Worm (Caenorhabditis elegans) whole organism, L3 larva: ENCODE data around the gene Y17D7B.4.

ENCODE experiments used
- R02D3.7 ChIP-seq: fragments of 150-350 bp; optimal IDR thresholded peaks from 2 replicates; lab custom pipeline; 2014; ENCODE audit warnings: missing biosample characterization, missing genetic modification characterization
- ZK546.5 ChIP-seq: sonication (generic microtip); optimal IDR thresholded peaks from 2 replicates; lab custom pipeline; 2017; ENCODE audit warnings: missing biosample characterization, missing genetic modification characterization
- ceh-28 ChIP-seq: fragments of 150-350 bp; optimal IDR thresholded peaks from 2 replicates; lab custom pipeline; 2014; ENCODE audit warnings: missing biosample characterization, missing genetic modification reagents, missing genetic modification characterization
- ceh-82 ChIP-seq: fragments of 150-350 bp; optimal IDR thresholded peaks from 2 replicates; lab custom pipeline; 2014; ENCODE audit warnings: missing biosample characterization, missing genetic modification characterization
- ceh-9 ChIP-seq: sonication (generic microtip); optimal IDR thresholded peaks from 2 replicates; lab custom pipeline; 2018; ENCODE audit warnings: missing biosample characterization, missing genetic modification characterization
- daf-12 ChIP-seq: fragments of 150-350 bp; optimal IDR thresholded peaks from 2 replicates; lab custom pipeline; 2014; ENCODE audit warnings: missing biosample characterization, missing genetic modification reagents, missing genetic modification characterization
- egl-5 ChIP-seq: fragments of 150-350 bp; optimal IDR thresholded peaks from 2 replicates; lab custom pipeline; 2017; ENCODE audit warnings: missing biosample characterization, missing genetic modification reagents, missing genetic modification characterization, inconsistent platforms
- elt-1 ChIP-seq: fragments of 150-350 bp; optimal IDR thresholded peaks from 2 replicates; lab custom pipeline; 2014; ENCODE audit warnings: missing biosample characterization, missing genetic modification characterization
- elt-2 ChIP-seq: sonication (generic microtip); optimal IDR thresholded peaks from 2 replicates; lab custom pipeline; 2016; ENCODE audit warnings: missing genetic modification reagents, mild to moderate bottlenecking, missing genetic modification characterization, missing compliant biosample characterization
- elt-3 ChIP-seq, 3 experiments: fragments of 150-350 bp in 1 of 3; sonication (generic microtip) in 2 of 3; optimal IDR thresholded peaks; 2 replicates in 2 of 3; 4 replicates in 1 of 3; lab custom pipeline; 2014 to 2017; ENCODE audit warnings: missing biosample characterization in 3 of 3, missing genetic modification characterization in 3 of 3
- eor-1 ChIP-seq, 2 experiments: fragments of 150-350 bp; optimal IDR thresholded peaks; 2 replicates each; lab custom pipeline; 2014 to 2018; ENCODE audit warnings: missing biosample characterization in 2 of 2, missing genetic modification characterization in 2 of 2
- fkh-10 ChIP-seq: sonication (generic microtip); optimal IDR thresholded peaks from 2 replicates; lab custom pipeline; 2017; ENCODE audit warnings: missing biosample characterization, missing genetic modification reagents, missing genetic modification characterization
- fos-1 ChIP-seq: fragments of 150-350 bp; optimal IDR thresholded peaks from 2 replicates; lab custom pipeline; 2014; ENCODE audit warnings: missing biosample characterization, missing genetic modification characterization
- hmg-11 ChIP-seq: sonication (generic microtip); optimal IDR thresholded peaks from 2 replicates; lab custom pipeline; 2016; ENCODE audit warnings: missing genetic modification characterization, missing compliant biosample characterization
- jun-1 ChIP-seq: fragments of 150-350 bp; optimal IDR thresholded peaks from 2 replicates; lab custom pipeline; 2014; ENCODE audit warnings: missing biosample characterization, missing genetic modification reagents, missing genetic modification characterization
- lin-15B ChIP-seq: fragments of 150-350 bp; optimal IDR thresholded peaks from 2 replicates; lab custom pipeline; 2014; ENCODE audit warnings: missing biosample characterization, missing genetic modification characterization
- lin-39 ChIP-seq: fragments of 150-350 bp; optimal IDR thresholded peaks from 2 replicates; lab custom pipeline; 2018; ENCODE audit warnings: missing biosample characterization, missing genetic modification reagents, missing genetic modification characterization
- lsy-12 ChIP-seq: sonication (generic microtip); optimal IDR thresholded peaks from 2 replicates; lab custom pipeline; 2016; ENCODE audit warnings: mild to moderate bottlenecking, missing genetic modification characterization, missing compliant biosample characterization
- mdl-1 ChIP-seq: fragments of 150-350 bp; optimal IDR thresholded peaks from 2 replicates; lab custom pipeline; 2014; ENCODE audit warnings: missing biosample characterization, missing genetic modification characterization
- mml-1 ChIP-seq: fragments of 150-350 bp; sonication (generic microtip); optimal IDR thresholded peaks from 3 replicates; lab custom pipeline; 2014; ENCODE audit warnings: missing biosample characterization, missing genetic modification characterization
- nfya-1 ChIP-seq: sonication (generic microtip); optimal IDR thresholded peaks from 2 replicates; lab custom pipeline; 2017; ENCODE audit warnings: missing genetic modification characterization, mild to moderate bottlenecking, missing compliant biosample characterization, antibody characterized with exemption, moderate library complexity; ENCODE audit not compliant: insufficient read depth
- nhr-12 ChIP-seq: fragments of 150-350 bp; optimal IDR thresholded peaks from 2 replicates; lab custom pipeline; 2014; ENCODE audit warnings: missing biosample characterization, missing genetic modification characterization
- nhr-23 ChIP-seq: fragments of 150-350 bp; optimal IDR thresholded peaks from 2 replicates; lab custom pipeline; 2014; ENCODE audit warnings: missing biosample characterization, missing genetic modification reagents, missing genetic modification characterization
- nhr-237 ChIP-seq: fragments of 150-350 bp; optimal IDR thresholded peaks from 2 replicates; lab custom pipeline; 2014; ENCODE audit warnings: missing biosample characterization, missing genetic modification characterization
- nhr-67 ChIP-seq: fragments of 150-350 bp; optimal IDR thresholded peaks from 2 replicates; lab custom pipeline; 2014; ENCODE audit warnings: missing biosample characterization, missing genetic modification characterization
- pha-4 ChIP-seq: fragments of 150-350 bp; optimal IDR thresholded peaks from 2 replicates; lab custom pipeline; 2014; ENCODE audit warnings: missing biosample characterization, missing genetic modification reagents, missing genetic modification characterization
- pqm-1 ChIP-seq: fragments of 150-350 bp; optimal IDR thresholded peaks from 2 replicates; lab custom pipeline; 2017; ENCODE audit warnings: missing biosample characterization, missing genetic modification characterization, inconsistent platforms
- skn-1 ChIP-seq: fragments of 150-350 bp; optimal IDR thresholded peaks from 2 replicates; lab custom pipeline; 2014; ENCODE audit warnings: missing biosample characterization, missing genetic modification characterization
- tbx-2 ChIP-seq: sonication (generic microtip); optimal IDR thresholded peaks from 2 replicates; lab custom pipeline; 2016; ENCODE audit warnings: mild to moderate bottlenecking, missing genetic modification characterization, missing compliant biosample characterization
- unc-62 ChIP-seq: fragments of 150-350 bp; sonication (generic microtip); optimal IDR thresholded peaks from 4 replicates; lab custom pipeline; 2014; ENCODE audit warnings: missing biosample characterization, missing genetic modification reagents, missing genetic modification characterization
- ztf-11 ChIP-seq: fragments of 150-350 bp; optimal IDR thresholded peaks from 2 replicates; lab custom pipeline; 2014; ENCODE audit warnings: missing biosample characterization, missing genetic modification characterization
- ztf-4 ChIP-seq: fragments of 150-350 bp; optimal IDR thresholded peaks from 2 replicates; lab custom pipeline; 2014; ENCODE audit warnings: missing biosample characterization, missing genetic modification characterization

Y17D7B.4 gene

DNA sequence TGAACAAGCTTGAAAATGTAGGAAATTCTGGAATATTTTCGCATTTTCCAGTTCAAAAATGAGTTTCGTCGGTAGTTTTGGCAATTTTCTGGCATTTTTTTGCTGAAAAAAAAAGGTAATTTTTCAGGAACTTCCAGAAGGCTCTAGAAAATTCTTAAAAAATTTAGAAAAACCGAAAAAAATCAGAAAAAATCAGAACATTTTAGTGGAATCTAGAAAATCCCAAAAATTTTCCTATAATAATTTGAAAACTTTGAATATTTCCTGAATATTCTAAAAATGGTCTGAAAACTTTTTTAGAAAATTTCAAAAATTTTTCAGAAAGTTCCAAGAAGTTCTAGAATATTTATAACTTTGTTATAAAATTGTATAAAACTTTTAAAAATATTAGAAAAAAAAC, 10.2 kb upstream of the Y17D7B.4 start, which contains the start of gene Y17D7B.3:
Gene Y17D7B.3, minus strand, starts transcription at position 101 of the 400 bp plus-strand sequence.
- TF ChIP-seq daf-12 (tag; lab: Kevin White, UChicago) (no peak), unc-62 (GFP tag; lab: Kevin White, UChicago) (no peak), nfya-1 (tag; lab: Kevin White, UChicago) (no peak), R02D3.7 (tag; lab: Kevin White, UChicago) (no peak), mdl-1 (no peak), elt-3 (tag; optimal IDR thresholded peaks at IDR 0.05; lab: Kevin White, UChicago) (no peak), ceh-9 (tag; lab: Kevin White, UChicago) (no peak), ZK546.5 (tag; lab: Kevin White, UChicago) (no peak), nhr-67 (tag; lab: Kevin White, UChicago) (no peak), fkh-10 (GFP tag; lab: Kevin White, UChicago) (no peak), pqm-1 (no peak), egl-5 (tag; lab: Kevin White, UChicago) (no peak), lsy-12 (tag; lab: Kevin White, UChicago) (no peak), nhr-237 (tag; lab: Kevin White, UChicago) (no peak), skn-1 (tag; lab: Kevin White, UChicago) (no peak), elt-1 (tag; lab: Kevin White, UChicago) (no peak), tbx-2 (tag; lab: Kevin White, UChicago) (no peak)

DNA sequence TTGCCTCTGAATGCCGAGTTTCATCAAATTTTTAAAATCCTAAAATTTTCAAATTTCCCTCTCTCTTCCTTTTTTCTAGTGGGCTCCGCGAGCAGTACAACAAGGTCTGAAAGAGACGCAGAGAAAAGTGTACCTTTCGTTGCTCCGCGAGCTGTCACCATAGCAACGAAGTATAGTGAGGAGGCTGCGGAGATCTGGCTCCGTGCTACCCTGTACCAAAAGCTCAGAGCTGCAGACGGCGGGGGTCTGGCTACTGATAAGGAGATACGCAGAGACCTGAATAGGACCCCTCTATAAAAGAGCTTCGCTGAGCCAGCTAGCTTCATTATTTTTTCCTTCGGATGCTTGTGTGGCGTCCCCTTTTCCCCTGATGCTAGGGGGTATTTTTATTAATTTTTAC, 7.0 kb upstream of the Y17D7B.4 start, which contains the start of gene Y17D7B.10:
Gene Y17D7B.10, plus strand, starts transcription at position 243 of the 400 bp plus-strand sequence.
- no peak for TF ChIP-seq ceh-82
- no peak for TF ChIP-seq lin-15B (tag; lab: Kevin White, UChicago)

- TF ChIP-seq pqm-1 (peak; percentile 32), hmg-11 (tag; lab: Kevin White, UChicago) (no peak), elt-2 (peak; percentile 82), R02D3.7 (tag; lab: Kevin White, UChicago) (no peak), mdl-1 (no peak), lin-15B (tag; lab: Kevin White, UChicago) (no peak), jun-1 (no peak), unc-62 (GFP tag; lab: Kevin White, UChicago) (no peak), eor-1 (tag; optimal IDR thresholded peaks at IDR 0.05; lab: Kevin White, UChicago) (no peak), lsy-12 (tag; lab: Kevin White, UChicago) (no peak), pha-4 (peak; percentile 18), ztf-11 (tag; lab: Kevin White, UChicago) (no peak), daf-12 (tag; lab: Kevin White, UChicago) (no peak), ceh-9 (tag; lab: Kevin White, UChicago) (no peak), elt-1 (tag; lab: Kevin White, UChicago) (no peak), lin-39 (peak; percentile 26)
Observed at ce11 chrV:18782747-18783146, 6.3 kb upstream of the Y17D7B.4 start.

- no peak for TF ChIP-seq ztf-4 (tag; lab: Kevin White, UChicago)
- TF ChIP-seq, all 47 proteins: peak for 0
Observed at ce11 chrV:18780605-18781004, 4.1 kb upstream of the Y17D7B.4 start.

ce11 chrV:18772761-18773160, 3.7 kb downstream of the Y17D7B.4 start, which contains the start of gene clec-257:
Gene clec-257, plus strand, starts transcription at chrV:18773061.
- TF ChIP-seq fos-1 (tag; lab: Kevin White, UChicago) (no peak), lin-39 (no peak), mml-1 (no peak), elt-2 (no peak), nhr-12 (no peak), elt-1 (tag; lab: Kevin White, UChicago) (no peak), nhr-23 (tag; lab: Kevin White, UChicago) (no peak), lsy-12 (tag; lab: Kevin White, UChicago) (no peak)

DNA sequence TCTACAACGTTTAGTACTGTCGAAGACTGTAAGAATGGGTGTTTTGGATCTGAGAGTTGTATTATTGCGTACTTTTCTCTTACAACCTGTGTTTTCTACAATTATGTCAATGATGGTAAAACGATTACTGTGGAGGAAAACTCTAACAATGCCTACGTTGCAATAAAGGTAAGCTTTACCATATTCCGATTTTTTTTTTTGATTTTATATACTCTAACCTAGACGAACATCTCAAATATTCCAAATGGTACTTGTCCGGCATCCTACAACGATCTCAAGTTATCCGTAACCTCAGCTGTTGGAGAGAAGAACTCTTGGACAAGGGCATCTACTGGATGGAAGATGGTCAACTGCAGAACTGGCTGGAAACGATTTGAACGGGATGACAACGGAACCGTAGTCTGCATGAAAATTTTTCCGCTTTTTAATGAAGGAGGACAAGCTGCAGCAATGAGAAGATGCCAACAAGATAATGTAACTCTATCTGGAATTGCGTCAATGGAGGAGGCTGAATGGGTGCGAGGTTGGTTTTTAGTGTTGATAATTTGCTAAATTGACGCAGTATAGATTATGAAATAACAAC, 4.6 kb downstream of the Y17D7B.4 start:
- no peak for TF ChIP-seq pha-4
- no peak for TF ChIP-seq ceh-28 (tag; lab: Kevin White, UChicago)
- no peak for TF ChIP-seq nhr-12
- TF ChIP-seq ceh-82 = no peak
- TF ChIP-seq nhr-67 (tag; lab: Kevin White, UChicago) = no peak
- TF ChIP-seq R02D3.7 (tag; lab: Kevin White, UChicago) = no peak
- TF ChIP-seq fos-1 (tag; lab: Kevin White, UChicago) = no peak
- TF ChIP-seq fkh-10 (GFP tag; lab: Kevin White, UChicago) = no peak
- TF ChIP-seq egl-5 (tag; lab: Kevin White, UChicago) = no peak
- no peak for TF ChIP-seq nhr-237 (tag; lab: Kevin White, UChicago)
- TF ChIP-seq, all 47 proteins: peak for 0
